Fruit fly (Drosophila melanogaster): ENCODE results near the gene CG5194.

Gene CG5194

dm6 chr3L:8974478-8975477, 34.9 kb downstream of the CG5194 start, which contains the start of the genes pix and Srp68 (continued):
- TF ChIP-seq CG10209 (GFP tag; optimal IDR thresholded peaks at IDR 0.05) (peak; percentile 61), CG12942 (GFP tag; optimal IDR thresholded peaks at IDR 0.05) (peak; percentile 31), CG18011 (GFP tag; optimal IDR thresholded peaks at IDR 0.05) (peak; percentile 36), Lhr (GFP tag; optimal IDR thresholded peaks at IDR 0.05) (peak; percentile 43), CG14441 (GFP tag; IDR thresholded peaks at IDR 0.05) (no peak), mld (GFP tag; IDR thresholded peaks at IDR 0.05; ENCODE audit: partially characterized antibody) (peak; percentile 54; the same call in 1 of the 3 replicates), z (GFP tag; IDR thresholded peaks at IDR 0.05) (no peak), CG7987 (GFP tag; optimal IDR thresholded peaks at IDR 0.05) (no peak), gt (GFP tag; IDR thresholded peaks at IDR 0.05) (no peak), stwl (tag; optimal IDR thresholded peaks at IDR 0.05) (peak; percentile 54), CG18262 (tag; optimal IDR thresholded peaks at IDR 0.05) (peak; percentile 79), fd3F (GFP tag; optimal IDR thresholded peaks at IDR 0.05) (peak; percentile 43), otp (GFP tag; IDR thresholded peaks at IDR 0.05) (no peak), CG31224 (GFP tag; IDR thresholded peaks at IDR 0.05) (0 out of 2 replicates have a peak, but pooled peaks have one; percentile 14), Pdp1 (GFP tag; optimal IDR thresholded peaks at IDR 0.05) (peak; percentile 46 to 68), Hr3 (GFP tag; optimal IDR thresholded peaks at IDR 0.05) (peak; percentile 74), Hr78 (GFP tag; optimal IDR thresholded peaks at IDR 0.05) (no peak), CG15696 (tag; optimal IDR thresholded peaks at IDR 0.05) (peak; percentile 66), H2.0 (GFP tag; IDR thresholded peaks at IDR 0.05) (no peak), wor (GFP tag; IDR thresholded peaks at IDR 0.05) (no peak), ERR (GFP tag; optimal IDR thresholded peaks at IDR 0.05) (no peak), vfl (GFP tag; optimal IDR thresholded peaks at IDR 0.05) (peak; percentile 13), CG10366 (GFP tag; IDR thresholded peaks at IDR 0.05) (peak; percentile 37; the same call in 1 of the 2 replicates), CG9932 (GFP tag; IDR thresholded peaks at IDR 0.05) (peak; percentile 77), luna (GFP tag; optimal IDR thresholded peaks at IDR 0.05) (no peak), fru (optimal IDR thresholded peaks at IDR 0.05) (no peak), CG13424 (tag; optimal IDR thresholded peaks at IDR 0.05) (peak; percentile 75), CG8478 (optimal IDR thresholded peaks at IDR 0.05) (no peak), btn (GFP tag; optimal IDR thresholded peaks at IDR 0.05) (no peak), insv (GFP tag; optimal IDR thresholded peaks at IDR 0.05) (peak in 1 of 2 experiments; percentile 9), CG12236 (GFP tag; optimal IDR thresholded peaks at IDR 0.05) (no peak), chinmo (GFP tag; IDR thresholded peaks at IDR 0.05; ENCODE audit: partially characterized antibody) (no peak), wek (GFP tag; optimal IDR thresholded peaks at IDR 0.05) (no peak), MTF-1 (GFP tag; optimal IDR thresholded peaks at IDR 0.05; ENCODE audit: borderline replicate concordance) (no peak), D19A (tag; optimal IDR thresholded peaks at IDR 0.05) (no peak), zf30C (GFP tag; optimal IDR thresholded peaks at IDR 0.05) (no peak), CG4617 (GFP tag; optimal IDR thresholded peaks at IDR 0.05; ENCODE audit: borderline replicate concordance) (peak; percentile 67), PHDP (tag; optimal IDR thresholded peaks at IDR 0.05) (peak; percentile 58), hth (optimal IDR thresholded peaks at IDR 0.05) (no peak), Bgb (GFP tag; IDR thresholded peaks at IDR 0.05; ENCODE audit: partially characterized antibody) (peak; percentile 47; the same call in 1 of the 2 replicates), CG7357 (GFP tag; IDR thresholded peaks at IDR 0.05) (no peak), TFAM (GFP tag; optimal IDR thresholded peaks at IDR 0.05) (no peak), fd64A (GFP tag; optimal IDR thresholded peaks at IDR 0.05) (no peak), D (optimal IDR thresholded peaks at IDR 0.05) (no peak), D (GFP tag; optimal IDR thresholded peaks at IDR 0.05) (peak; percentile 24), dan (GFP tag; IDR thresholded peaks at IDR 0.05) (no peak), CG1792 (GFP tag; optimal IDR thresholded peaks at IDR 0.05) (no peak), CG9817 (tag; optimal IDR thresholded peaks at IDR 0.05) (peak; percentile 66), slou (GFP tag; optimal IDR thresholded peaks at IDR 0.05) (peak; percentile 57)

Measured in whole organism, embryonic.